Worm (Caenorhabditis elegans) whole organism, young adult: Measurements from ENCODE around the gene ztf-17.

ENCODE experiments used
- B0035.1 ChIP-seq: sonication (generic microtip); optimal IDR thresholded peaks from 2 replicates; lab custom pipeline; 2016; ENCODE audit warnings: missing genetic modification characterization, mild to moderate bottlenecking, missing compliant biosample characterization, missing genotype, missing genetic modification reagents
- F49E8.2 ChIP-seq: sonication (generic microtip); optimal IDR thresholded peaks from 3 replicates; lab custom pipeline; 2017; ENCODE audit warnings: missing genetic modification characterization, mild to moderate bottlenecking, missing compliant biosample characterization, antibody characterized with exemption, moderate library complexity; ENCODE audit not compliant: insufficient read depth
- F55B11.4 ChIP-seq: sonication (generic microtip); optimal IDR thresholded peaks from 2 replicates; lab custom pipeline; 2016; ENCODE audit warnings: missing compliant biosample characterization, missing genetic modification characterization, borderline replicate concordance; ENCODE audit not compliant: insufficient read depth
- F57A8.1 ChIP-seq: fragments of 200-800 bp; sonication (Bioruptor generic); optimal IDR thresholded peaks from 2 replicates; lab custom pipeline; 2018; ENCODE audit warnings: mild to moderate bottlenecking, missing genetic modification characterization, moderate library complexity, missing compliant biosample characterization
- K11D2.4 ChIP-seq: fragments of 200-800 bp; sonication (Bioruptor generic); IDR thresholded peaks from 2 replicates; pipeline ENCODE4 v1.3.6; 2022; ENCODE audit warnings: missing genetic modification reagents, missing genetic modification characterization, missing compliant biosample characterization
- Y95B8A.8 ChIP-seq: fragments of 200-800 bp; sonication (Bioruptor generic); IDR thresholded peaks from 2 replicates; pipeline ENCODE4 v1.3.6; 2022; ENCODE audit warnings: missing genetic modification reagents, missing genetic modification characterization, missing compliant biosample characterization
- ZK185.1 ChIP-seq: sonication (generic microtip); optimal IDR thresholded peaks from 2 replicates; lab custom pipeline; 2016; ENCODE audit warnings: mild to moderate bottlenecking, missing genetic modification characterization, missing compliant biosample characterization; ENCODE audit not compliant: poor library complexity, severe bottlenecking
- akir-1 ChIP-seq: fragments of 200-800 bp; sonication (Bioruptor generic); optimal IDR thresholded peaks from 2 replicates; lab custom pipeline; 2018; ENCODE audit warnings: mild to moderate bottlenecking, missing genetic modification characterization, moderate library complexity, missing compliant biosample characterization
- attf-3 ChIP-seq: fragments of 200-800 bp; sonication (Bioruptor generic); conservative IDR thresholded peaks from 2 replicates; pipeline ENCODE4 v1.3.6; 2022; ENCODE audit warnings: missing genetic modification reagents, missing genetic modification characterization, missing compliant biosample characterization
- attf-6 ChIP-seq: fragments of 200-800 bp; sonication (Bioruptor generic); IDR thresholded peaks from 2 replicates; pipeline ENCODE4 v1.3.6; 2022; ENCODE audit warnings: missing genetic modification reagents, missing genetic modification characterization, missing compliant biosample characterization
- cebp-1 ChIP-seq, 2 experiments: fragments of 200-800 bp in 1 of 2; sonication (Bioruptor generic) in 1 of 2; sonication (generic microtip) in 1 of 2; IDR thresholded peaks in 1 of 2; optimal IDR thresholded peaks in 1 of 2; 2 replicates each; pipeline versions ENCODE4 v1.3.6 to Lab custom; 2017 to 2022; ENCODE audit warnings: missing compliant biosample characterization in 2 of 2, missing genetic modification characterization in 2 of 2, mild to moderate bottlenecking in 1 of 2, missing genetic modification reagents in 1 of 2, moderate library complexity in 1 of 2
- cebp-2 ChIP-seq: fragments of 200-800 bp; sonication (Bioruptor generic); IDR thresholded peaks from 2 replicates; pipeline ENCODE4 v1.3.6; 2022; ENCODE audit warnings: missing genetic modification characterization, missing compliant biosample characterization
- ceh-40 ChIP-seq: fragments of 200-800 bp; sonication (Bioruptor generic); IDR thresholded peaks from 2 replicates; pipeline ENCODE4 v1.3.6; 2022; ENCODE audit warnings: missing genetic modification characterization, missing compliant biosample characterization
- chd-7 ChIP-seq: sonication (generic microtip); optimal IDR thresholded peaks from 2 replicates; lab custom pipeline; 2016; ENCODE audit warnings: mild to moderate bottlenecking, missing genetic modification characterization, moderate library complexity, missing compliant biosample characterization
- egl-18 ChIP-seq: fragments of 200-800 bp; sonication (Bioruptor generic); IDR thresholded peaks from 2 replicates; pipeline ENCODE4 v1.3.6; 2022; ENCODE audit warnings: missing genetic modification reagents, missing genetic modification characterization, missing compliant biosample characterization
- egl-44 ChIP-seq: fragments of 200-800 bp; sonication (Bioruptor generic); IDR thresholded peaks from 2 replicates; pipeline ENCODE4 v1.3.6; 2022; ENCODE audit warnings: missing genetic modification reagents, missing genetic modification characterization, missing compliant biosample characterization
- ekl-4 ChIP-seq: fragments of 200-800 bp; sonication (Bioruptor generic); IDR thresholded peaks from 2 replicates; pipeline ENCODE4 v1.3.6; 2022; ENCODE audit warnings: missing genetic modification reagents, missing genetic modification characterization, missing compliant biosample characterization
- ets-4 ChIP-seq: fragments of 200-800 bp; sonication (Bioruptor generic); optimal IDR thresholded peaks from 2 replicates; lab custom pipeline; 2018; ENCODE audit warnings: mild to moderate bottlenecking, missing genetic modification characterization, missing compliant biosample characterization
- fkh-3 ChIP-seq: sonication (generic microtip); optimal IDR thresholded peaks from 2 replicates; lab custom pipeline; 2016; ENCODE audit warnings: mild to moderate bottlenecking, missing genetic modification characterization, missing compliant biosample characterization
- hlh-12 ChIP-seq: sonication (generic microtip); optimal IDR thresholded peaks from 2 replicates; lab custom pipeline; 2016; ENCODE audit warnings: missing genetic modification characterization, missing compliant biosample characterization
- hmg-1.2 ChIP-seq: fragments of 200-800 bp; sonication (Bioruptor generic); IDR thresholded peaks from 2 replicates; pipeline ENCODE4 v1.3.6; 2022; ENCODE audit warnings: missing genetic modification reagents, missing genetic modification characterization, missing compliant biosample characterization
- hmg-20 ChIP-seq: fragments of 200-800 bp; sonication (Bioruptor generic); IDR thresholded peaks from 2 replicates; pipeline ENCODE4 v1.3.6; 2022; ENCODE audit warnings: missing genetic modification reagents, missing genetic modification characterization, missing compliant biosample characterization
- hrde-1 ChIP-seq: sonication (generic microtip); optimal IDR thresholded peaks from 2 replicates; lab custom pipeline; 2016; ENCODE audit warnings: missing genetic modification characterization, mild to moderate bottlenecking, missing compliant biosample characterization, moderate library complexity, missing genotype, missing genetic modification reagents, borderline replicate concordance
- hsf-1 ChIP-seq: fragments of 200-800 bp; sonication (Bioruptor generic); IDR thresholded peaks from 2 replicates; pipeline ENCODE4 v1.3.6; 2022; ENCODE audit warnings: missing genetic modification reagents, missing genetic modification characterization, missing compliant biosample characterization
- lag-1 ChIP-seq: fragments of 200-800 bp; sonication (Bioruptor generic); IDR thresholded peaks from 2 replicates; pipeline ENCODE4 v1.3.6; 2022; ENCODE audit warnings: missing genetic modification reagents, missing genetic modification characterization, missing compliant biosample characterization
- lin-40 ChIP-seq: sonication (generic microtip); optimal IDR thresholded peaks from 2 replicates; lab custom pipeline; 2016; ENCODE audit warnings: missing genetic modification characterization, mild to moderate bottlenecking, missing compliant biosample characterization, missing genotype, missing genetic modification reagents
- lsy-27 ChIP-seq: sonication (generic microtip); optimal IDR thresholded peaks from 2 replicates; lab custom pipeline; 2017; ENCODE audit warnings: missing genetic modification characterization, mild to moderate bottlenecking, missing compliant biosample characterization, antibody characterized with exemption, missing genotype, borderline replicate concordance; ENCODE audit not compliant: insufficient read depth
- madf-10 ChIP-seq: sonication (generic microtip); optimal IDR thresholded peaks from 2 replicates; lab custom pipeline; 2016; ENCODE audit warnings: mild to moderate bottlenecking, missing genetic modification characterization, missing compliant biosample characterization
- madf-8 ChIP-seq: fragments of 200-800 bp; sonication (Bioruptor generic); conservative IDR thresholded peaks from 2 replicates; pipeline ENCODE4 v1.3.6; 2022; ENCODE audit warnings: missing genetic modification reagents, missing genetic modification characterization, missing compliant biosample characterization
- mcd-1 ChIP-seq: fragments of 200-800 bp; sonication (Bioruptor generic); IDR thresholded peaks from 2 replicates; pipeline ENCODE4 v1.3.6; 2022; ENCODE audit warnings: missing genetic modification reagents, missing genetic modification characterization, missing compliant biosample characterization
- mes-4 ChIP-seq: sonication (generic microtip); optimal IDR thresholded peaks from 2 replicates; lab custom pipeline; 2016; ENCODE audit warnings: missing genotype, missing genetic modification characterization, missing compliant biosample characterization
- nhr-120 ChIP-seq: fragments of 200-800 bp; sonication (Bioruptor generic); IDR thresholded peaks from 2 replicates; pipeline ENCODE4 v1.3.6; 2022; ENCODE audit warnings: missing genetic modification characterization, missing compliant biosample characterization
- nhr-27 ChIP-seq: fragments of 200-800 bp; sonication (Bioruptor generic); optimal IDR thresholded peaks from 2 replicates; lab custom pipeline; 2018; ENCODE audit warnings: mild to moderate bottlenecking, missing genetic modification characterization, moderate library complexity, missing compliant biosample characterization
- nhr-80 ChIP-seq: sonication (generic microtip); optimal IDR thresholded peaks from 2 replicates; lab custom pipeline; 2016; ENCODE audit warnings: missing genetic modification characterization, missing compliant biosample characterization
- nhr-90 ChIP-seq: sonication (generic microtip); optimal IDR thresholded peaks from 2 replicates; lab custom pipeline; 2016; ENCODE audit warnings: missing genotype, mild to moderate bottlenecking, missing genetic modification characterization, missing compliant biosample characterization
- rpc-1 ChIP-seq, 2 experiments: fragments of 150-350 bp in 1 of 2; sonication (generic microtip) in 1 of 2; optimal IDR thresholded peaks; 2 replicates each; lab custom pipeline; 2014 to 2018; ENCODE audit warnings: missing biosample characterization in 1 of 2, missing genetic modification characterization in 1 of 2, missing genetic modification reagents in 1 of 2, missing genotype in 1 of 2
- sea-2 ChIP-seq: fragments of 200-800 bp; sonication (Bioruptor generic); IDR thresholded peaks from 2 replicates; pipeline ENCODE4 v1.3.6; 2022; ENCODE audit warnings: missing genetic modification characterization, missing compliant biosample characterization
- sptf-2 ChIP-seq: fragments of 200-800 bp; sonication (Bioruptor generic); optimal IDR thresholded peaks from 2 replicates; lab custom pipeline; 2018; ENCODE audit warnings: mild to moderate bottlenecking, missing genetic modification characterization, missing compliant biosample characterization
- ztf-18 ChIP-seq: sonication (generic microtip); optimal IDR thresholded peaks from 2 replicates; lab custom pipeline; 2016; ENCODE audit warnings: missing genotype, mild to moderate bottlenecking, missing genetic modification characterization, missing compliant biosample characterization
- ztf-3 ChIP-seq: fragments of 200-800 bp; sonication (Bioruptor generic); optimal IDR thresholded peaks from 2 replicates; lab custom pipeline; 2018; ENCODE audit warnings: mild to moderate bottlenecking, missing genetic modification characterization, missing compliant biosample characterization

The ztf-17 gene

ce11 chrII:7832054-7832453, 37.9 kb downstream of the ztf-17 start, which contains the start of gene T09A5.14:
Gene T09A5.14 (plus strand): TSS chrII:7832354.
- TF ChIP-seq B0035.1 (tag; lab: Kevin White, UChicago) (no peak), ZK185.1 (tag; lab: Kevin White, UChicago) (no peak), hsf-1 (GFP tag; lab: Robert Waterston, UW) (no peak), sptf-2 (GFP tag; lab: Kevin White, UChicago) (no peak), hlh-12 (tag; lab: Kevin White, UChicago) (no peak), cebp-2 (GFP tag; lab: Robert Waterston, UW) (no peak), hmg-1.2 (GFP tag; lab: Robert Waterston, UW) (no peak), nhr-120 (no peak), rpc-1 (optimal IDR thresholded peaks at IDR 0.05; lab: Kevin White, UChicago) (no peak), rpc-1 (tag; optimal IDR thresholded peaks at IDR 0.05; lab: Kevin White, UChicago) (no peak), mes-4 (tag; lab: Kevin White, UChicago) (no peak), ceh-40 (GFP tag; lab: Robert Waterston, UW) (no peak), attf-3 (GFP tag; lab: Robert Waterston, UW) (no peak), lag-1 (GFP tag; lab: Robert Waterston, UW) (no peak), K11D2.4 (no peak), hmg-20 (GFP tag; lab: Robert Waterston, UW) (no peak), egl-18 (GFP tag; lab: Robert Waterston, UW) (no peak), egl-44 (GFP tag; lab: Robert Waterston, UW) (no peak), F49E8.2 (no peak)
- TF ChIP-seq, all 124 proteins: peak for 0

DNA sequence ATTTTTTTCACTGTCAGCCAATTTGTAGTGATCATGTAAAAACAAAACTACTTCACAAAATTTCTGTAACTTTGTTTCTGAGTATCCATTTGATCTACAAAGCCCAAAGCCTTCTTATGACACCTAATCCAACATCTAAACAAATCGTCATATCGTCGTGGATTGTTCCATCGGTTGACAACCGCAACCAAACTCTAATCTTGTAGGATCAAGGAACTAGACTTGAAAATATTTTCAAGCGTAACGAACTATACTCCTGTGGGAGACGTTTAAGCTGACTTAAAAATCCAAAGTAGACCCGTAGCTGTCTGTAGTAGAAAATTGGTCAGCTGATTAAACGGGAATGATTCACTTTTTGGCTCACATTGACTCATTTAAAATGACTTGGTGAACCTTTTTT, 40.3 kb downstream of the ztf-17 start:
- no peak for TF ChIP-seq ets-4
- no peak for TF ChIP-seq fkh-3
- no peak for TF ChIP-seq nhr-27
- no peak for TF ChIP-seq hlh-12 (tag; lab: Kevin White, UChicago)
- no peak for TF ChIP-seq madf-10 (tag; lab: Kevin White, UChicago)
- no peak for TF ChIP-seq sea-2 (GFP tag; lab: Robert Waterston, UW)
- TF ChIP-seq attf-6 (GFP tag; lab: Robert Waterston, UW), result no peak

- no peak for TF ChIP-seq madf-8 (GFP tag; lab: Robert Waterston, UW)
- TF ChIP-seq nhr-90 (tag; lab: Kevin White, UChicago), result no peak
- no peak for TF ChIP-seq ztf-18 (tag; lab: Kevin White, UChicago)
These were observed 42.1 kb downstream of the ztf-17 start for ce11 chrII:7827883-7828282.

ce11 chrII:7825107-7825506, 44.9 kb downstream of the ztf-17 start, which contains the start of gene srw-62:
Gene srw-62 (plus strand): TSS chrII:7825407.
- TF ChIP-seq attf-6 (GFP tag; lab: Robert Waterston, UW) (no peak), cebp-1 (GFP tag; IDR thresholded peaks at IDR 0.05; lab: Robert Waterston, UW) (no peak), cebp-1 (tag; optimal IDR thresholded peaks at IDR 0.05; lab: Kevin White, UChicago) (no peak), lsy-27 (tag; lab: Kevin White, UChicago) (no peak), hrde-1 (tag; lab: Kevin White, UChicago) (no peak), ztf-3 (GFP tag; lab: Kevin White, UChicago) (no peak), nhr-80 (tag; lab: Kevin White, UChicago) (no peak), sea-2 (GFP tag; lab: Robert Waterston, UW) (no peak), lin-40 (no peak), ekl-4 (GFP tag; lab: Robert Waterston, UW) (no peak), F49E8.2 (no peak), F55B11.4 (no peak), mcd-1 (no peak), akir-1 (GFP tag; lab: Kevin White, UChicago) (no peak), Y95B8A.8 (GFP tag; lab: Robert Waterston, UW) (no peak), F57A8.1 (no peak), chd-7 (no peak)
